Fruit fly (Drosophila melanogaster) whole organism, embryonic: Measurements from ENCODE around the gene Ufsp2.

Experiments
- Abd-B ChIP-seq: fragments of 200-800 bp; sonication (Bioruptor generic); optimal IDR thresholded peaks from 2 replicates; lab custom pipeline; 2018; ENCODE audit warnings: missing biosample characterization, mild to moderate bottlenecking, missing genetic modification characterization, moderate library complexity
- Blimp-1 ChIP-seq: fragments of 200-800 bp; sonication (Bioruptor generic); optimal IDR thresholded peaks from 3 replicates; lab custom pipeline; 2018; ENCODE audit warnings: missing biosample characterization, missing genetic modification characterization, mild to moderate bottlenecking, moderate library complexity, missing genetic modification reagents
- CG10565 ChIP-seq: fragments of 200-800 bp; sonication (Bioruptor generic); optimal IDR thresholded peaks from 3 replicates; lab custom pipeline; 2016; ENCODE audit warnings: missing biosample characterization, mild to moderate bottlenecking, missing genetic modification characterization
- CG12219 ChIP-seq: fragments of 200-800 bp; sonication (Bioruptor generic); optimal IDR thresholded peaks from 3 replicates; lab custom pipeline; 2018; ENCODE audit warnings: missing biosample characterization, mild to moderate bottlenecking, missing genetic modification characterization
- CG12236 ChIP-seq: fragments of 200-800 bp; sonication (Bioruptor generic); optimal IDR thresholded peaks from 2 replicates; lab custom pipeline; 2016; ENCODE audit warnings: missing biosample characterization, missing genetic modification characterization
- CG12744 ChIP-seq: fragments of 200-800 bp; sonication (Bioruptor generic); optimal IDR thresholded peaks from 2 replicates; lab custom pipeline; 2016; ENCODE audit warnings: missing biosample characterization, missing genetic modification characterization
- CG13775 ChIP-seq: fragments of 200-800 bp; sonication (Bioruptor generic); optimal IDR thresholded peaks from 3 replicates; lab custom pipeline; 2017; ENCODE audit warnings: missing biosample characterization, mild to moderate bottlenecking, missing genetic modification characterization
- CG1529 ChIP-seq: fragments of 200-800 bp; sonication (Bioruptor generic); optimal IDR thresholded peaks from 3 replicates; lab custom pipeline; 2018; ENCODE audit warnings: missing biosample characterization, missing genetic modification characterization
- CG15696 ChIP-seq: fragments of 200-800 bp; sonication (Bioruptor generic); optimal IDR thresholded peaks from 2 replicates; lab custom pipeline; 2019; ENCODE audit warnings: missing biosample characterization, mild to moderate bottlenecking, missing genetic modification characterization, moderate library complexity
- CG16779 ChIP-seq: fragments of 200-800 bp; sonication (Bioruptor generic); IDR thresholded peaks from 2 replicates; pipeline ENCODE4 v1.3.6; 2022; ENCODE audit warnings: missing biosample characterization, missing genetic modification characterization
- CG31365 ChIP-seq: fragments of 200-800 bp; sonication (Bioruptor generic); optimal IDR thresholded peaks from 2 replicates; lab custom pipeline; 2018; ENCODE audit warnings: missing biosample characterization, mild to moderate bottlenecking, missing genetic modification characterization
- CG34422 ChIP-seq: fragments of 200-800 bp; sonication (Bioruptor generic); IDR thresholded peaks from 3 replicates; pipeline ENCODE4 v1.3.6; 2022; ENCODE audit warnings: missing biosample characterization, missing genetic modification characterization
- CG3847 ChIP-seq: fragments of 200-800 bp; sonication (Bioruptor generic); IDR thresholded peaks from 2 replicates; pipeline ENCODE4 v1.3.6; 2022; ENCODE audit warnings: missing biosample characterization, missing genetic modification characterization
- CG5953 ChIP-seq: fragments of 200-800 bp; sonication (Bioruptor generic); IDR thresholded peaks from 2 replicates; pipeline ENCODE4 v1.3.6; 2022; ENCODE audit warnings: missing biosample characterization, missing genetic modification characterization
- CG6813 ChIP-seq: fragments of 200-800 bp; sonication (Bioruptor generic); optimal IDR thresholded peaks from 2 replicates; lab custom pipeline; 2017; ENCODE audit warnings: missing biosample characterization, missing genetic modification characterization, mild to moderate bottlenecking, moderate library complexity, missing genetic modification reagents
- CG9817 ChIP-seq: fragments of 200-800 bp; sonication (Bioruptor generic); optimal IDR thresholded peaks from 2 replicates; lab custom pipeline; 2018; ENCODE audit warnings: missing biosample characterization, mild to moderate bottlenecking, missing genetic modification characterization, moderate library complexity
- CHES-1-like ChIP-seq: fragments of 200-800 bp; sonication (Bioruptor generic); optimal IDR thresholded peaks from 2 replicates; lab custom pipeline; 2016; ENCODE audit warnings: missing biosample characterization, missing genetic modification characterization
- CkIIα-i1 ChIP-seq: fragments of 200-800 bp; sonication (Bioruptor generic); IDR thresholded peaks from 2 replicates; pipeline ENCODE4 v1.3.6; 2022; ENCODE audit warnings: missing biosample characterization, missing genetic modification characterization
- ERR ChIP-seq: fragments of 200-800 bp; sonication (Bioruptor generic); optimal IDR thresholded peaks from 2 replicates; lab custom pipeline; 2016; ENCODE audit warnings: missing biosample characterization, missing genetic modification characterization
- Elba2 ChIP-seq: fragments of 200-800 bp; sonication (Bioruptor generic); optimal IDR thresholded peaks from 3 replicates; lab custom pipeline; 2016; ENCODE audit warnings: missing biosample characterization, missing genetic modification characterization
- HLH4C ChIP-seq: fragments of 200-800 bp; sonication (Bioruptor generic); IDR thresholded peaks from 3 replicates; pipeline ENCODE4 v1.3.6; 2022; ENCODE audit warnings: missing biosample characterization, missing genetic modification characterization; ENCODE audit not compliant: partially characterized antibody
- HLH54F ChIP-seq: fragments of 200-800 bp; sonication (Bioruptor generic); optimal IDR thresholded peaks from 3 replicates; lab custom pipeline; 2016; ENCODE audit warnings: missing biosample characterization, missing genetic modification characterization
- HLHmδ ChIP-seq: fragments of 200-800 bp; sonication (Bioruptor generic); optimal IDR thresholded peaks from 2 replicates; lab custom pipeline; 2018; ENCODE audit warnings: missing biosample characterization, mild to moderate bottlenecking, missing genetic modification characterization, moderate library complexity
- Hr78 ChIP-seq, 2 experiments: fragments of 200-800 bp in 1 of 2; fragments of >200 bp in 1 of 2; sonication (Bioruptor generic) in 1 of 2; optimal IDR thresholded peaks; 2 replicates each; lab custom pipeline; 2017 to 2019; ENCODE audit warnings: missing biosample characterization in 2 of 2, missing genetic modification characterization in 2 of 2, mild to moderate bottlenecking in 1 of 2, moderate library complexity in 1 of 2
- Hsf ChIP-seq: fragments of 200-800 bp; sonication (Bioruptor generic); optimal IDR thresholded peaks from 3 replicates; lab custom pipeline; 2016; ENCODE audit warnings: missing biosample characterization, missing genetic modification characterization
- Lhr ChIP-seq: fragments of 200-800 bp; sonication (Bioruptor generic); optimal IDR thresholded peaks from 3 replicates; lab custom pipeline; 2017; ENCODE audit warnings: mild to moderate bottlenecking, missing biosample characterization, missing genetic modification reagents, missing genetic modification characterization
- PHDP ChIP-seq: fragments of 200-800 bp; sonication (Bioruptor generic); optimal IDR thresholded peaks from 3 replicates; lab custom pipeline; 2018; ENCODE audit warnings: missing biosample characterization, mild to moderate bottlenecking, missing genetic modification characterization, moderate library complexity
- Scr ChIP-seq: fragments of 200-800 bp; sonication (Bioruptor generic); IDR thresholded peaks from 2 replicates; pipeline ENCODE4 v1.3.6; 2022; ENCODE audit warnings: missing biosample characterization, missing genetic modification characterization; ENCODE audit not compliant: partially characterized antibody
- Sin3A ChIP-seq: fragments of >200 bp; optimal IDR thresholded peaks from 2 replicates; lab custom pipeline; 2018
- Taf1 ChIP-seq: fragments of 200-800 bp; sonication (Bioruptor generic); IDR thresholded peaks from 2 replicates; pipeline ENCODE4 v1.3.6; 2022; ENCODE audit warnings: missing biosample characterization, missing genetic modification characterization
- Xrp1 ChIP-seq: fragments of 200-800 bp; sonication (Bioruptor generic); IDR thresholded peaks from 2 replicates; pipeline ENCODE4 v1.3.6; 2022; ENCODE audit warnings: missing biosample characterization, missing genetic modification characterization
- ato ChIP-seq: fragments of 200-800 bp; sonication (Bioruptor generic); IDR thresholded peaks from 2 replicates; pipeline ENCODE4 v1.3.6; 2022; ENCODE audit warnings: missing biosample characterization, missing genetic modification characterization; ENCODE audit not compliant: partially characterized antibody
- fru ChIP-seq: fragments of >200 bp; optimal IDR thresholded peaks from 2 replicates; lab custom pipeline; 2017
- gem ChIP-seq: fragments of 200-800 bp; sonication (Bioruptor generic); optimal IDR thresholded peaks from 2 replicates; lab custom pipeline; 2019; ENCODE audit warnings: missing biosample characterization, mild to moderate bottlenecking, missing genetic modification characterization, moderate library complexity
- h ChIP-seq: fragments of >200 bp; optimal IDR thresholded peaks from 2 replicates; lab custom pipeline; 2017
- hth ChIP-seq: fragments of >200 bp; optimal IDR thresholded peaks from 2 replicates; lab custom pipeline; 2017; ENCODE audit warnings: inconsistent platforms
- inv ChIP-seq: fragments of 200-800 bp; sonication (Bioruptor generic); IDR thresholded peaks from 2 replicates; pipeline ENCODE4 v1.3.6; 2022; ENCODE audit warnings: missing biosample characterization, missing genetic modification characterization; ENCODE audit not compliant: partially characterized antibody
- jumu ChIP-seq: fragments of 200-800 bp; sonication (Bioruptor generic); optimal IDR thresholded peaks from 3 replicates; lab custom pipeline; 2016; ENCODE audit warnings: missing biosample characterization, missing genetic modification characterization
- kni ChIP-seq: fragments of 200-800 bp; sonication (Bioruptor generic); optimal IDR thresholded peaks from 3 replicates; lab custom pipeline; 2017; ENCODE audit warnings: mild to moderate bottlenecking, missing biosample characterization, missing genetic modification reagents, missing genetic modification characterization
- lbe ChIP-seq: fragments of 200-800 bp; sonication (Bioruptor generic); optimal IDR thresholded peaks from 2 replicates; lab custom pipeline; 2016; ENCODE audit warnings: missing biosample characterization, mild to moderate bottlenecking, missing genetic modification characterization
- mam ChIP-seq: fragments of 200-800 bp; sonication (Bioruptor generic); optimal IDR thresholded peaks from 3 replicates; lab custom pipeline; 2016; ENCODE audit warnings: missing biosample characterization, missing genetic modification characterization
- nau ChIP-seq: fragments of 200-800 bp; sonication (Bioruptor generic); optimal IDR thresholded peaks from 3 replicates; lab custom pipeline; 2017; ENCODE audit warnings: missing biosample characterization, mild to moderate bottlenecking, missing genetic modification characterization, missing genetic modification reagents
- nerfin-2 ChIP-seq: fragments of 200-800 bp; sonication (Bioruptor generic); IDR thresholded peaks from 2 replicates; pipeline ENCODE4 v1.3.6; 2022; ENCODE audit warnings: missing biosample characterization, missing genetic modification characterization; ENCODE audit not compliant: partially characterized antibody
- nmo ChIP-seq: fragments of 200-800 bp; sonication (Bioruptor generic); optimal IDR thresholded peaks from 2 replicates; lab custom pipeline; 2018; ENCODE audit warnings: missing biosample characterization, mild to moderate bottlenecking, missing genetic modification characterization, moderate library complexity
- schlank ChIP-seq: fragments of 200-800 bp; sonication (Bioruptor generic); optimal IDR thresholded peaks from 2 replicates; lab custom pipeline; 2018; ENCODE audit warnings: missing biosample characterization, mild to moderate bottlenecking, missing genetic modification characterization
- scrt ChIP-seq: fragments of 200-800 bp; sonication (Bioruptor generic); optimal IDR thresholded peaks from 2 replicates; lab custom pipeline; 2018; ENCODE audit warnings: missing biosample characterization, mild to moderate bottlenecking, missing genetic modification characterization, moderate library complexity
- sim ChIP-seq: fragments of 200-800 bp; sonication (Bioruptor generic); IDR thresholded peaks from 2 replicates; pipeline ENCODE4 v1.3.6; 2022; ENCODE audit warnings: missing biosample characterization, missing genetic modification characterization
- wek ChIP-seq: fragments of 200-800 bp; sonication (Bioruptor generic); optimal IDR thresholded peaks from 3 replicates; lab custom pipeline; 2018; ENCODE audit warnings: missing biosample characterization, mild to moderate bottlenecking, missing genetic modification characterization, moderate library complexity
- yki ChIP-seq: fragments of >200 bp; optimal IDR thresholded peaks from 3 replicates; lab custom pipeline; 2018
- zfh1 ChIP-seq: fragments of 200-800 bp; sonication (Bioruptor generic); IDR thresholded peaks from 3 replicates; pipeline ENCODE4 v1.3.6; 2022; ENCODE audit warnings: missing biosample characterization, missing genetic modification characterization

The Ufsp2 gene

DNA sequence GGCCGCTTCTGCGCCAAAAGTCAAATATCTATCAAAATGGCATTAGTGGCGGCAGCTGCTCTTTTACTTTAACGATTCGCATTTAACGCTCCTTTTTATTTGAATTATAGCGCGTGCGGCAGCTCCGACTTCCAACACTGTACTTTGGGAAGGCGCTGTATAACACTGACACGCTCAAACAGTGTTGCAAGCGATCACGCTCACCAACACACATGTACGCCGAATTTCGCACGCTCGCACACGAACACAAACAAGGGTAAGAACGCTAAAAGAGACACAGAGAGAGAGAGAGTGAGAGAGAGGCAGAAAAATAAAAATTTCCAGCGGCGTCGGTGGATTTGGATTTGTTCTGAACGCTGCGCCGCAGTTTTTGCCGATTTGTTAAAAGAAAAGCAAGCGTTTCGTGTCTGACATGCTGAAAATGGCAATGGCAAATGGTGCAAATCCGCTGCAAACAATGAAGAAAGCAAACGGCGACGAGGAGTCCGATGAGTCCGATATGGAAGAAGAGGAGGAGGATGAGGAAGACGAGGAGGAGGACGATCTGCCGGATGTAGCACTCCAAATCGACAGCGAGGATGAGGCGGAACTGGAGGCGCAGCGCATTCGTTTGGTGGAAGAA is 43.4 kb downstream of the Ufsp2 start, which contains the start of gene Phs (continued):
- TF ChIP-seq Abd-B (GFP tag; lab: Kevin White, UChicago) (no peak), hth (no peak), CG13775 (GFP tag; lab: Kevin White, UChicago) (peak; percentile 9), ato (GFP tag; lab: Robert Waterston, UW) (peak; percentile 44; the same call in 1 of the 2 replicates), Scr (GFP tag; lab: Robert Waterston, UW) (peak; percentile 48), HLH4C (0 out of 3 replicates have a peak, but pooled peaks have one; percentile 49), Xrp1 (peak; percentile 87), nmo (peak; percentile 36), nerfin-2 (GFP tag; lab: Robert Waterston, UW) (no peak), lbe (peak; percentile 84), CG12219 (GFP tag; lab: Kevin White, UChicago) (no peak), CG1529 (GFP tag; lab: Kevin White, UChicago) (peak; percentile 19), PHDP (tag; lab: Kevin White, UChicago) (peak; percentile 48), CG9817 (peak; percentile 75), CG12744 (peak; percentile 87), h (lab: Kevin White, UChicago) (no peak), CG31365 (tag; lab: Kevin White, UChicago) (peak; percentile 39), CG12236 (peak; percentile 56), Elba2 (GFP tag; lab: Kevin White, UChicago) (peak; percentile 63), CG3847 (GFP tag; lab: Robert Waterston, UW) (peak; percentile 94), Sin3A (lab: Kevin White, UChicago) (peak; percentile 54), yki (lab: Kevin White, UChicago) (peak; percentile 44), kni (GFP tag; lab: Kevin White, UChicago) (peak; percentile 58), Taf1 (GFP tag; lab: Robert Waterston, UW) (no peak), HLHmδ (peak; percentile 32), nau (GFP tag; lab: Kevin White, UChicago) (peak; percentile 71), Hr78 (GFP tag; optimal IDR thresholded peaks at IDR 0.05; lab: Kevin White, UChicago) (no peak), schlank (tag; lab: Kevin White, UChicago) (peak; percentile 64), CG5953 (peak; percentile 65), sim (no peak), CG15696 (tag; lab: Kevin White, UChicago) (no peak), Lhr (peak; percentile 64), Blimp-1 (peak; percentile 49), HLH54F (GFP tag; lab: Kevin White, UChicago) (peak; percentile 93), CkIIα-i1 (GFP tag; lab: Robert Waterston, UW) (no peak), inv (0 out of 2 replicates have a peak, but pooled peaks have one; percentile 13), scrt (peak; percentile 28), CG16779 (GFP tag; lab: Robert Waterston, UW) (peak; percentile 83), CG6813 (GFP tag; lab: Kevin White, UChicago) (peak; percentile 72), ERR (peak; percentile 92), Hsf (peak; percentile 83), jumu (GFP tag; lab: Kevin White, UChicago) (peak; percentile 90), mam (GFP tag; lab: Kevin White, UChicago) (peak; percentile 92), CG34422 (GFP tag; lab: Robert Waterston, UW) (peak; percentile 74; the same call in 1 of the 3 replicates), CG10565 (GFP tag; lab: Kevin White, UChicago) (no peak), fru (lab: Kevin White, UChicago) (no peak), zfh1 (GFP tag; lab: Robert Waterston, UW) (peak; percentile 93), CHES-1-like (GFP tag; lab: Kevin White, UChicago) (peak; percentile 91), wek (peak; percentile 52), gem (tag; lab: Kevin White, UChicago) (peak; percentile 29)
